Worm (Caenorhabditis elegans): ENCODE data around the gene twk-49.

- TF ChIP-seq tab-1 (GFP tag; IDR thresholded peaks at IDR 0.05) (no peak), flt-1 (GFP tag; IDR thresholded peaks at IDR 0.05) (no peak), T22C8.4 (GFP tag; IDR thresholded peaks at IDR 0.05) (no peak), ref-1 (GFP tag; conservative IDR thresholded peaks at IDR 0.05) (no peak), cog-1 (tag; optimal IDR thresholded peaks at IDR 0.05) (no peak)
Measured at ce11 chrII:6523940-6524339, 25.0 kb upstream of the twk-49 start.

Measured in whole organism, midembryonic.